Worm (Caenorhabditis elegans): Measurements from ENCODE around the gene K09C8.9.

DNA sequence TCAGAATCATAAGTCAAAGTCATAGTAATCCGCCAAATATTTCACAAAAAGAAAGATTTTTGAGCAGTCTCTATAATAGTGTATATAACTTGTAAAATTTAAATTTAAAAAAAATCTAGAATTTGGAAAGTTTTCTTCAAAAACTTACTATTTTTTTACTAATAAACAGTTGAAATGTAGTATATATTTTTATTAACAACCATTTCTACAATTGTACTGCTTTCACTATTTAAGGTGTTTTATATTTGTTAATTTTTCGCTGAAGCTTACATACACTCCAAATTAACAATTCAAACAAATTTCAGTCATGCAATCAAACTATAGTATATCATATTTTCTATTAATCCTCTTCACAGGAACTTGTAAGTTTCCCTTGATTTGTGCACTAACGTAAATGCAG lies 1.3 kb downstream of the K09C8.9 start, which contains the start of gene lge-1:
- no peak for TF ChIP-seq zag-1 (tag; optimal IDR thresholded peaks at IDR 0.05)
- TF ChIP-seq lin-38 (GFP tag; IDR thresholded peaks at IDR 0.05): no peak
- no peak for TF ChIP-seq nhr-25 (tag; optimal IDR thresholded peaks at IDR 0.05; ENCODE audit: borderline replicate concordance, insufficient read depth)
